Fruit fly (Drosophila melanogaster) whole organism: ENCODE measurements around the gene Tcs4.

Experiments used
- CG8478 ChIP-seq: fragments of >200 bp; optimal IDR thresholded peaks from 2 replicates; lab custom pipeline; 2018; ENCODE audit warnings: inconsistent platforms
- Dll ChIP-seq: fragments of >200 bp; optimal IDR thresholded peaks from 2 replicates; lab custom pipeline; 2017
- EcR ChIP-seq, 2 experiments: fragments of >200 bp; optimal IDR thresholded peaks; 2 replicates each; lab custom pipeline; 2017; ENCODE audit warnings: missing biosample characterization in 2 of 2, missing genetic modification characterization in 2 of 2, missing genetic modification reagents in 2 of 2
- pan ChIP-seq: fragments of >200 bp; optimal IDR thresholded peaks from 2 replicates; lab custom pipeline; 2017
- psq ChIP-seq: fragments of >200 bp; optimal IDR thresholded peaks from 2 replicates; lab custom pipeline; 2017
- usp ChIP-seq: fragments of >200 bp; optimal IDR thresholded peaks from 2 replicates; lab custom pipeline; 2017; ENCODE audit warnings: missing biosample characterization, missing genetic modification characterization, mixed read lengths

Tcs4 gene

dm6 chrX:19701611-19702010 lies at the start of gene Tcs4:
Tcs4 (minus strand) TSS chrX:19701755.
- TF ChIP-seq Dll (lab: Kevin White, UChicago) (no peak), usp (no peak), psq (lab: Kevin White, UChicago) (no peak), EcR (GFP tag; optimal IDR thresholded peaks at IDR 0.05; lab: Kevin White, UChicago) (no peak), pan (no peak), CG8478 (lab: Kevin White, UChicago) (no peak)

dm6 chrX:19750626-19751149 lies 49.1 kb upstream of the Tcs4 start, which contains the start of gene Abcd3:
Abcd3 (plus strand) TSS chrX:19750770.
- no peak for TF ChIP-seq EcR (GFP tag; optimal IDR thresholded peaks at IDR 0.05; lab: Kevin White, UChicago)

DNA sequence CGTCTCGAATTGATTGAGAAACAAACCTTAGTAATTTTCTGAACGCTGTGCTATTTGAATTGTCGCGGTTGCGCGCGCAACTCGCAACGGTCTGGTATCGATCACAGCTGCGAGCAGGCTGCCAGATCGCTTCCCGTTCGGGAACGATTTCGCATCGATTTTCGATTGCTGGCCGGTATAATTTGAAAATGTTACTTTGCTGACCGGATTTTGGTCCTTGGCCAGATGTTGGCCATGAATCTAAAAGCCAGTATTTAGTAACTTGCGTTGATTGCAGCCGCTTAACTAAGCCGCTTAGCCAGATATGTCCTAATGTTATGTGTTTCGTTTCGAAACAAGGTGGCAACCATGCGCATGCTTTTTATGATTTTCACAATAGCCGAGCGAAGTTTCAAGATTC lies 47.0 kb upstream of the Tcs4 start:
- TF ChIP-seq psq (lab: Kevin White, UChicago) (no peak), pan (no peak), usp (no peak), CG8478 (lab: Kevin White, UChicago) (no peak), Dll (lab: Kevin White, UChicago) (no peak), EcR (GFP tag; optimal IDR thresholded peaks at IDR 0.05; lab: Kevin White, UChicago) (no peak)

dm6 chrX:19748014-19748413 lies 46.5 kb upstream of the Tcs4 start, which contains the start of gene Alr:
Alr (plus strand) TSS chrX:19748314.
- no peak for TF ChIP-seq Dll (lab: Kevin White, UChicago)
- no peak for TF ChIP-seq pan
- no peak for TF ChIP-seq CG8478 (lab: Kevin White, UChicago)
- no peak for TF ChIP-seq psq (lab: Kevin White, UChicago)
- TF ChIP-seq usp: no peak
- TF ChIP-seq EcR (GFP tag; optimal IDR thresholded peaks at IDR 0.05; lab: Kevin White, UChicago): no peak

- TF ChIP-seq usp (no peak), EcR (GFP tag; optimal IDR thresholded peaks at IDR 0.05; lab: Kevin White, UChicago) (no peak), CG8478 (lab: Kevin White, UChicago) (no peak), pan (no peak), psq (lab: Kevin White, UChicago) (no peak), Dll (lab: Kevin White, UChicago) (no peak)
These were observed 44.5 kb upstream of the Tcs4 start, which contains the start of gene parvin for dm6 chrX:19745908-19746604. parvin (plus strand) TSS chrX:19746041.

DNA sequence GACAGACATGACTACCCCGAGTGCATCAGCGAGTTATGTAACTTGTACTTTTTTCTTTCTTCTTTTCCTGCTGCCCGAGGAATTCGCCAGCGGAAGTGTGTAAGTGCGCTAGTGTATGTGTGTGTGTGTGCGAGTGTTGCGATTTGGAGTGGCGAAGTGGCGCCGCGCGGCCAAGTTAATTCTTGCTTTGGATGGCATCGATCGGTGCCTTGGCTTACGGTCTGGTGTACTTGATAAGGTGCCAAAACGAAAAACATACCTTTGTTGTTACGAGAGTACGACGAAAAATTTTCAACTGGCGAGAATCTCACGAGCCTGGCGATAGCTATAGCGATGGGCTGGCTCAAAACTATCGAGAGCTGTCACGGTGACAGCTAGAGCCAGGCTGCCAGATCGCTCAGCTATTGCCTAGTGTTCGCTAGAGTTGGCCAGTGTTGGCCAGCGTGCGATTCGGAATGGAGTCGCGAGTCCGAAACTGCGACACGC lies 42.5 kb upstream of the Tcs4 start, which contains the start of the genes CG18809, COX6B, CG33932 and Rpp20:
TSS of gene CG18809 (minus strand) at position 333 of the 486 bp plus-strand sequence.
TSS of gene COX6B (minus strand) at position 333 of the 486 bp plus-strand sequence.
TSS of gene CG33932 (plus strand) at position 429 of the 486 bp plus-strand sequence.
TSS of gene Rpp20 (plus strand) at position 429 of the 486 bp plus-strand sequence.
- no peak for TF ChIP-seq psq (lab: Kevin White, UChicago)
- TF ChIP-seq EcR (GFP tag; optimal IDR thresholded peaks at IDR 0.05; lab: Kevin White, UChicago): no peak
- no peak for TF ChIP-seq Dll (lab: Kevin White, UChicago)
- TF ChIP-seq pan: no peak
- no peak for TF ChIP-seq CG8478 (lab: Kevin White, UChicago)

DNA sequence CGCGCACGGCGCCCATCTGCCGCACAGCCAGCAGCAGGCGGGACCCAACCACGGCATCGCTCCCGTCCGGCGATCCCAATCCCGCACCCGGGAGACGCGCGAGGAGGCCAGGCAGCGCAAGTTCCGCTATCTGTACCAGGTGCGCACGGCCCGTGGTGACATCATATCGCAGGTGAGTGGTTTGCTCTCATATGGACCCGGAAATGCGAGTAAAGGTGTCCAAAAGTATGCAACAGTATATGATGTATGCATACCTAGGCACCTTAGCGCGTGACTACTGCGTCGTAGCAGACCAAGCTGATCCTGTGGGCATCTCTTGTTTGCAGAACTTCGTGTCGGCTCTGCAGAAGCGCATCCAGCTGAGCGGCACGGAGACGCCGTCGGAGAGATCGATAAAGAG lies 36.3 kb upstream of the Tcs4 start:
- TF ChIP-seq Dll (lab: Kevin White, UChicago) (no peak), EcR (GFP tag; optimal IDR thresholded peaks at IDR 0.05; lab: Kevin White, UChicago) (no peak), pan (no peak), psq (lab: Kevin White, UChicago) (no peak), usp (no peak), CG8478 (lab: Kevin White, UChicago) (no peak)

dm6 chrX:19735270-19735669 lies 33.7 kb upstream of the Tcs4 start, which contains the start of gene CG14234:
CG14234 (plus strand) TSS chrX:19735570.
- TF ChIP-seq CG8478 (lab: Kevin White, UChicago): no peak
- TF ChIP-seq EcR (GFP tag; optimal IDR thresholded peaks at IDR 0.05; lab: Kevin White, UChicago): no peak
- TF ChIP-seq usp: no peak
- no peak for TF ChIP-seq pan

DNA sequence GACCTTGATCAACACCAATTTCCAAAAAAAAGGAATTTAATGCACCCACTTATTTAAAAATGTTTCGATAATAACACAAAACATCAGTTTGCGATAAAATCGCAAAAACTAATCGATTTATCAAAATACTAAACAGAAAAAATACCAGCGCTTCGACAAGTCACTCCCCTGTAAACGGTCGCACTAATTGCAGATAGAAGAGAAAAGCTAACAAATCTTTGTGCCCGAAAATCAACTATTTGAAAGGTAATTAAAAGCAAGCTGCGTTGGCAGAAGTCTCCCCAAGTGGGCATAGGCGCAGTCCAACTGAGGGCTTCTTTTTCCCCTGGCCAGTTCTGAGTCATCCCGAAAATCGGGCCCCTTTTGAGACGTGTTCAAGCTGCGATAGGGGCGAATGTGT lies 29.3 kb upstream of the Tcs4 start, which contains the start of gene AP-1-2beta:
TSS of gene AP-1-2beta (plus strand) at position 161 of the 400 bp plus-strand sequence.
- no peak for TF ChIP-seq EcR (GFP tag; optimal IDR thresholded peaks at IDR 0.05; lab: Kevin White, UChicago)
- no peak for TF ChIP-seq psq (lab: Kevin White, UChicago)
- no peak for TF ChIP-seq pan
- no peak for TF ChIP-seq usp
- no peak for TF ChIP-seq Dll (lab: Kevin White, UChicago)
- TF ChIP-seq CG8478 (lab: Kevin White, UChicago): no peak

DNA sequence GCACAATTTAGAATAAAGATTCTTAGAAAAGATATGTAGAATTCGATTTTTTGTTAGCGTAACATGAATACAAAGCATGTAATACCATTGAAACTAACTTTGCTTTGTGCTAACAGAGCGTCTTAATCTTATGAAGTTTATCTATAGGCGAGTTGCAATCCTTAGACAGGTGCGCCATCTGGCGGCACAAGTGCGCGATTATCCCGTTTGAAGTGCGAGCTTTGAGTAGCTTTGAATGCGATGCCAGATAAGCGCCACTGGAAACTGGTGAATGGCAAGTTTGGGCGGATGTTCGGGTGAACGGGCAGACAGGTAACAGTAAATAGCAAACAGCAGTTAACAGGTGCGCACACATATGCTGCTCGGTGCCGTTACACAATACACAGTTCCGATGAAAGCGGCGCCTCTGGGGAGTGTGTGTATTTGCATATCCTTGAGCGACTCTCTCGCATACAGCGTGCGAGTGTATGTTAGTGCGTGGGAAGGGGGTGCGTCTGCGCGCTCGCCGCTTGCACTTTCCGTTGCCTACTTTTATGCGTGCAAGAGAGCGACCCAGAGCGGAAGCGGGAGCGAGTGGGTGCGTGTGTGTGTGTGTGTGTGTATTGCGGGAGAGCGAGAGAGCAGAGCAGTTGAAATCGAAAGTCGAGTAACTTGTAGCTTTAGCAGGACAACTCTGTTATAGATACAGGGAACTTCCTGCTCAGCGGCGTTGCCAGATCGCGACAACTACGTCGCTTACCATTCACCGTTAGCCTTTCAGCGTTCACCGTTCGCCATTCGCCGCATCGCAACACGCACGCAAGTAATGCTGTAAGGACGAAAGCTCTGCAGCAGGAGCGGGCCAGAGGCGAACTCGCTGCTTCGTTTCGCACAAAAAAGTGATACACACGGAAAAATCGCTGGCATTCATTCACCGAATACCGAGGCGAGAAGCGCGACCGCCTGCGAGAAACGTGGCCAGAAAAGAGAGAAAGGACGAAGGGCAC lies 16.7 kb upstream of the Tcs4 start, which contains the start of gene CG12531:
TSS of gene CG12531 (plus strand) at position 936 of the 986 bp plus-strand sequence.
- no peak for TF ChIP-seq usp
- no peak for TF ChIP-seq CG8478 (lab: Kevin White, UChicago)
- TF ChIP-seq Dll (lab: Kevin White, UChicago): no peak
- TF ChIP-seq EcR (GFP tag; optimal IDR thresholded peaks at IDR 0.05; lab: Kevin White, UChicago): no peak
- TF ChIP-seq psq (lab: Kevin White, UChicago): no peak
- TF ChIP-seq pan: no peak

dm6 chrX:19717041-19717440 lies 15.5 kb upstream of the Tcs4 start:
- TF ChIP-seq psq (lab: Kevin White, UChicago) (no peak), usp (no peak), EcR (GFP tag; optimal IDR thresholded peaks at IDR 0.05; lab: Kevin White, UChicago) (no peak), Dll (lab: Kevin White, UChicago) (no peak), CG8478 (lab: Kevin White, UChicago) (no peak), pan (no peak)
